Worm (Caenorhabditis elegans) whole organism, L4 larva: Measurements from ENCODE around the gene ptc-3.

ENCODE experiments used
- T20F7.1 ChIP-seq: fragments of 200-800 bp; sonication (Bioruptor generic); optimal IDR thresholded peaks from 2 replicates; lab custom pipeline; 2018; ENCODE audit warnings: mild to moderate bottlenecking, missing genetic modification characterization, missing compliant biosample characterization
- ceh-62 ChIP-seq: sonication (generic microtip); optimal IDR thresholded peaks from 2 replicates; lab custom pipeline; 2017; ENCODE audit warnings: missing biosample characterization, missing genetic modification characterization
- dmd-9 ChIP-seq: fragments of 200-800 bp; sonication (Bioruptor generic); IDR thresholded peaks from 2 replicates; pipeline ENCODE4 v1.3.6; 2022; ENCODE audit warnings: missing genetic modification reagents, missing genetic modification characterization, missing compliant biosample characterization
- dpl-1 ChIP-seq: fragments of 150-350 bp; optimal IDR thresholded peaks from 2 replicates; lab custom pipeline; 2014; ENCODE audit warnings: missing biosample characterization, missing genetic modification reagents, missing genetic modification characterization
- fos-1 ChIP-seq: fragments of 150-350 bp; optimal IDR thresholded peaks from 2 replicates; lab custom pipeline; 2014; ENCODE audit warnings: missing biosample characterization, missing genetic modification characterization
- hlh-30 ChIP-seq: sonication (generic microtip); optimal IDR thresholded peaks from 2 replicates; lab custom pipeline; 2017; ENCODE audit warnings: antibody characterized with exemption, mild to moderate bottlenecking, missing genetic modification characterization, missing compliant biosample characterization; ENCODE audit not compliant: insufficient read depth
- lin-39 ChIP-seq: fragments of 150-350 bp; optimal IDR thresholded peaks from 2 replicates; lab custom pipeline; 2014; ENCODE audit warnings: missing biosample characterization, missing genetic modification reagents, missing genetic modification characterization
- nhr-102 ChIP-seq: sonication (generic microtip); optimal IDR thresholded peaks from 2 replicates; lab custom pipeline; 2016; ENCODE audit warnings: mild to moderate bottlenecking, missing genetic modification characterization, moderate library complexity, missing compliant biosample characterization
- unc-62 ChIP-seq, 3 experiments: fragments of 150-350 bp in 1 of 3; sonication (generic microtip); optimal IDR thresholded peaks in 2 of 3; peaks in 1 of 3; 1 replicate in 1 of 3; 2 replicates in 2 of 3; lab custom pipeline; 2014 to 2017; ENCODE audit warnings: missing biosample characterization in 3 of 3, missing genetic modification characterization in 3 of 3, missing genetic modification reagents in 3 of 3, missing genotype in 1 of 3
- zag-1 ChIP-seq: fragments of 150-350 bp; optimal IDR thresholded peaks from 2 replicates; lab custom pipeline; 2014; ENCODE audit warnings: missing biosample characterization, missing genetic modification characterization
- ztf-11 ChIP-seq: fragments of 150-350 bp; optimal IDR thresholded peaks from 2 replicates; lab custom pipeline; 2014; ENCODE audit warnings: missing biosample characterization, missing genetic modification characterization

DNA sequence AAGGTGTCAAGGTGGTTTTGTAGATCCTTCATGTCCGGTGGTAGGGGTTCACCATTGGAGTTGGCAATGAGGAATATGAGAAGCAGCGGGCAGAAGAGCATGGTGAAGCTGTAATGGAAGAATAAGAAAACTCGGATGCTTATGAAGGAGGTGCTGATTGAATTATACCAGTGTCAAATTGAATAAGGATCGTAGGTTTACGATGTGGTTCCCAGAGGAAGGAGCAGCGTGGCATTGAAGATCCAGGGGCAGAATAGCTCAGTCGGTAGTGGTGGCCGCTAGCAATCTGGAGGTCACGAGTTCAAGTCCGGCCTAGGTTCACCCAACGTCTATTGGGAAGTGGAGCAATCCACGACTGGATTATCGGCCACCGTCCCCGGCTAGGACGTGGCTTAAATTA, 10.9 kb downstream of the ptc-3 start, which contains the start of gene Y110A2AL.6:
- no peak for TF ChIP-seq hlh-30
- no peak for TF ChIP-seq unc-62 (GFP tag; optimal IDR thresholded peaks at IDR 0.05 in 1 of 2; lab: Kevin White, UChicago)
- no peak for TF ChIP-seq unc-62 (tag; optimal IDR thresholded peaks at IDR 0.05; lab: Kevin White, UChicago)
- TF ChIP-seq ztf-11 (tag; lab: Kevin White, UChicago) = no peak
- TF ChIP-seq zag-1 = no peak
- no peak for TF ChIP-seq fos-1 (tag; lab: Kevin White, UChicago)
- TF ChIP-seq dmd-9 (GFP tag; lab: Robert Waterston, UW) = no peak
- no peak for TF ChIP-seq nhr-102 (tag; lab: Kevin White, UChicago)
- TF ChIP-seq dpl-1 (GFP tag; lab: Kevin White, UChicago) = no peak
- TF ChIP-seq ceh-62 (tag; lab: Kevin White, UChicago) = no peak
- no peak for TF ChIP-seq lin-39 (tag; lab: Kevin White, UChicago)
- no peak for TF ChIP-seq T20F7.1 (GFP tag; lab: Kevin White, UChicago)
